ENCODE assay signal across 2 fruit fly cellular contexts in the genomic region with DNA sequence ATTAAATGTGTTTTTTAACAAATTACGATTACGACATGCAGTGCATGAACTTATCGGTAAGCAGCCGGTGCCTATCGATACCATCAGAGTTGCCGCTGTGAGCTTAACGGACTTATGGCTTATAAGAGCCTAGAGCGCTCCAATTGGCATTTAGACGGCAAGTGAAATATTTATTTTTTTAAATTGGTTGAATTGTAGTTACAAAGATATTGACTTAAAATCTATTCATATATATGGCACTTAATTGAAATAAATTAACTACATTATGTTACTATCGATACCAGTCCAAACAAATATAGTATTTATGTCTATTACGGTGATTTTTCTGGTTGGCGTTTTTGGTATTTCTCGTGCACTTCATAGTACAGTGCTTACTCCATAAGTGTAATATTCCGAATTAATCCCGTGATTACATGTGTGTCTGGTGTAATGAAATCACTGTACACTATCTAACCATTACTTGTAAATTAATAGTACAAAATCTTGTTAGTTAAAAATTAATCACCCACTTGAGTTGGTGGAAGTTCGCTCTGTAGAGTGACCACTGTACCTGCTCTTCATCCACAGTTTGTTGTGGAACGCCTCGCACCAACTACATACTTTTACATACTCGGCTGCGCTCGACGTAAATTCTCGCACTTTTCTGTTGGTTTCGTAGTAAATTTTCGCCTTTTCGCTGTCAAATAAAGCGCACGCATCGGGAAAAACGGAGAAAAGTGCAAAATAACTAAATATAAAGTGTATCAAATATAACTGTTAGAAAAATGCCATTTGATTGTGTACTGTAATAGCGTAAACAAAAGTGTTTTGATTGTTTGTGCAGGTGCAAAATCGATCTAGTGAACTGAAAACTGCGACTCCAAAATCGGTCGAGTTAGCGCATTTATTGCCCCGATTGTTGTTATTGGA.
TF ChIP-seq lines count a peak whose summit lies in the region.

A gene (minus strand): TSS at position 71 of the 909 bp plus-strand sequence.
A gene (plus strand): TSS at position 563 of the 909 bp plus-strand sequence.

TF ChIP-seq in whole organism, embryonic, 481 proteins besides CTCF, POLR2A, EP300 and RAD21 (continued from another document and continues in another):
- TF ChIP-seq CG11247 (GFP tag; IDR thresholded peaks at IDR 0.05; lab: Robert Waterston, UW) (peak; percentile 100), vvl (GFP tag; IDR thresholded peaks at IDR 0.05; lab: Robert Waterston, UW) (peak; percentile 100), H2.0 (GFP tag; IDR thresholded peaks at IDR 0.05; lab: Robert Waterston, UW) (peak; percentile 100), hbn (GFP tag; IDR thresholded peaks at IDR 0.05; lab: Robert Waterston, UW; ENCODE audit: partially characterized antibody) (peak; percentile 79), CG7963 (GFP tag; IDR thresholded peaks at IDR 0.05; lab: Robert Waterston, UW; ENCODE audit: partially characterized antibody) (peak; percentile 74; the same call in 2 of the 3 replicates), luna (GFP tag; optimal IDR thresholded peaks at IDR 0.05; lab: Kevin White, UChicago) (peak; percentile 99), HLH54F (GFP tag; optimal IDR thresholded peaks at IDR 0.05; lab: Kevin White, UChicago) (peak; percentile 100), CG8924 (tag; optimal IDR thresholded peaks at IDR 0.05; lab: Kevin White, UChicago) (peak; percentile 100), crc (GFP tag; optimal IDR thresholded peaks at IDR 0.05; lab: Kevin White, UChicago) (peak; percentile 100), CG8281 (tag; optimal IDR thresholded peaks at IDR 0.05; lab: Kevin White, UChicago) (peak; percentile 96), tio (GFP tag; optimal IDR thresholded peaks at IDR 0.05; lab: Kevin White, UChicago) (no peak), kah (GFP tag; optimal IDR thresholded peaks at IDR 0.05; lab: Kevin White, UChicago) (peak; percentile 99), CG4360 (GFP tag; IDR thresholded peaks at IDR 0.05; lab: Robert Waterston, UW) (peak; percentile 95), CG10543 (GFP tag; optimal IDR thresholded peaks at IDR 0.05; lab: Kevin White, UChicago) (peak; percentile 99), CG6175 (GFP tag; IDR thresholded peaks at IDR 0.05; lab: Robert Waterston, UW) (peak; percentile 100), slou (GFP tag; optimal IDR thresholded peaks at IDR 0.05; lab: Kevin White, UChicago) (peak; percentile 99), MESR4 (GFP tag; optimal IDR thresholded peaks at IDR 0.05; lab: Kevin White, UChicago) (peak; percentile 99), CG11398 (GFP tag; optimal IDR thresholded peaks at IDR 0.05; lab: Kevin White, UChicago) (peak; percentile 99), CG16779 (GFP tag; IDR thresholded peaks at IDR 0.05; lab: Robert Waterston, UW) (peak; percentile 100), Oaz (GFP tag; IDR thresholded peaks at IDR 0.05; lab: Robert Waterston, UW) (peak; percentile 100), Gug (GFP tag; IDR thresholded peaks at IDR 0.05; lab: Robert Waterston, UW) (peak; percentile 100), Camta (GFP tag; optimal IDR thresholded peaks at IDR 0.05; lab: Kevin White, UChicago) (peak; percentile 99), Dbx (GFP tag; IDR thresholded peaks at IDR 0.05; lab: Robert Waterston, UW) (peak; percentile 100), CG11723 (GFP tag; optimal IDR thresholded peaks at IDR 0.05; lab: Kevin White, UChicago) (peak; percentile 99), CG1647 (GFP tag; optimal IDR thresholded peaks at IDR 0.05; lab: Kevin White, UChicago) (peak; percentile 99), danr (GFP tag; IDR thresholded peaks at IDR 0.05; lab: Robert Waterston, UW) (peak; percentile 99), CG10654 (GFP tag; optimal IDR thresholded peaks at IDR 0.05; lab: Kevin White, UChicago) (peak; percentile 100), Adf1 (GFP tag; IDR thresholded peaks at IDR 0.05; lab: Robert Waterston, UW) (peak; percentile 95), sob (GFP tag; IDR thresholded peaks at IDR 0.05; lab: Robert Waterston, UW) (peak; percentile 100), Pdp1 (GFP tag; optimal IDR thresholded peaks at IDR 0.05; lab: Kevin White, UChicago) (peak; percentile 99 to 100), peb (GFP tag; IDR thresholded peaks at IDR 0.05; lab: Robert Waterston, UW) (peak; percentile 100), CG3847 (GFP tag; IDR thresholded peaks at IDR 0.05; lab: Robert Waterston, UW) (peak; percentile 100), Lhr (GFP tag; optimal IDR thresholded peaks at IDR 0.05; lab: Kevin White, UChicago) (peak; percentile 99), Doc3 (GFP tag; IDR thresholded peaks at IDR 0.05; lab: Robert Waterston, UW; ENCODE audit: partially characterized antibody) (peak; percentile 84), CG16815 (GFP tag; optimal IDR thresholded peaks at IDR 0.05; lab: Kevin White, UChicago) (peak; percentile 100), CG14710 (tag; optimal IDR thresholded peaks at IDR 0.05; lab: Kevin White, UChicago) (peak; percentile 98), CG9876 (GFP tag; optimal IDR thresholded peaks at IDR 0.05; lab: Kevin White, UChicago) (peak; percentile 99), CG7786 (GFP tag; optimal IDR thresholded peaks at IDR 0.05; lab: Kevin White, UChicago) (peak; percentile 100), BEAF-32 (GFP tag; optimal IDR thresholded peaks at IDR 0.05; lab: Kevin White, UChicago) (peak; percentile 92), lab (GFP tag; optimal IDR thresholded peaks at IDR 0.05; lab: Kevin White, UChicago) (peak; percentile 100), Fer1 (GFP tag; optimal IDR thresholded peaks at IDR 0.05; lab: Kevin White, UChicago) (peak; percentile 100), CG13894 (tag; optimal IDR thresholded peaks at IDR 0.05; lab: Kevin White, UChicago) (peak; percentile 99), Atf6 (GFP tag; IDR thresholded peaks at IDR 0.05; lab: Robert Waterston, UW) (peak; percentile 100), CG2116 (GFP tag; optimal IDR thresholded peaks at IDR 0.05; lab: Kevin White, UChicago) (peak; percentile 95), tll (GFP tag; optimal IDR thresholded peaks at IDR 0.05; lab: Kevin White, UChicago) (peak; percentile 53 to 80), insv (GFP tag; optimal IDR thresholded peaks at IDR 0.05; lab: Kevin White, UChicago) (peak; percentile 73 to 89), CG10274 (GFP tag; optimal IDR thresholded peaks at IDR 0.05; lab: Kevin White, UChicago) (peak; percentile 97), CG1603 (tag; optimal IDR thresholded peaks at IDR 0.05; lab: Kevin White, UChicago) (peak; percentile 99), Hr78 (GFP tag; optimal IDR thresholded peaks at IDR 0.05; lab: Kevin White, UChicago) (peak in 1 of 2 experiments; percentile 97), repo (GFP tag; optimal IDR thresholded peaks at IDR 0.05; lab: Kevin White, UChicago) (peak; percentile 99), CG16863 (GFP tag; optimal IDR thresholded peaks at IDR 0.05; lab: Kevin White, UChicago) (peak; percentile 100), CG12391 (tag; optimal IDR thresholded peaks at IDR 0.05; lab: Kevin White, UChicago) (peak; percentile 100), bcd (GFP tag; optimal IDR thresholded peaks at IDR 0.05; lab: Kevin White, UChicago) (peak; percentile 100), esg (GFP tag; conservative IDR thresholded peaks at IDR 0.05; lab: Robert Waterston, UW) (peak; percentile 100), CG12299 (tag; optimal IDR thresholded peaks at IDR 0.05; lab: Kevin White, UChicago) (peak; percentile 100), CG3065 (GFP tag; optimal IDR thresholded peaks at IDR 0.05; lab: Kevin White, UChicago) (peak; percentile 100), CG9817 (tag; optimal IDR thresholded peaks at IDR 0.05; lab: Kevin White, UChicago) (peak; percentile 100), CG6813 (GFP tag; optimal IDR thresholded peaks at IDR 0.05; lab: Kevin White, UChicago) (peak; percentile 100)

TF ChIP-seq in whole organism, prepupa, 60 proteins besides CTCF, POLR2A, EP300 and RAD21 (continued from another document):
- peak; percentile 100 for TF ChIP-seq CG15336 (GFP tag; IDR thresholded peaks at IDR 0.05; lab: Robert Waterston, UW)
- peak; percentile 100 for TF ChIP-seq Eip93F (GFP tag; optimal IDR thresholded peaks at IDR 0.05; lab: Kevin White, UChicago)
- peak; percentile 99 for TF ChIP-seq CG6808 (GFP tag; optimal IDR thresholded peaks at IDR 0.05; lab: Kevin White, UChicago)
- TF ChIP-seq Ets21C (GFP tag; optimal IDR thresholded peaks at IDR 0.05; lab: Kevin White, UChicago), result peak; percentile 100
- peak; percentile 98 for TF ChIP-seq Blimp-1 (GFP tag; optimal IDR thresholded peaks at IDR 0.05; lab: Kevin White, UChicago)
- peak; percentile 100 for TF ChIP-seq Sox15 (GFP tag; optimal IDR thresholded peaks at IDR 0.05; lab: Kevin White, UChicago)
- peak; percentile 100 for TF ChIP-seq Hr39 (GFP tag; optimal IDR thresholded peaks at IDR 0.05; lab: Kevin White, UChicago)
- TF ChIP-seq Gug (GFP tag; IDR thresholded peaks at IDR 0.05; lab: Robert Waterston, UW), result peak; percentile 100
- TF ChIP-seq CG11294 (GFP tag; IDR thresholded peaks at IDR 0.05; lab: Robert Waterston, UW), result peak; percentile 100
- TF ChIP-seq fkh (GFP tag; optimal IDR thresholded peaks at IDR 0.05; lab: Kevin White, UChicago), result peak; percentile 97
- TF ChIP-seq salr (GFP tag; optimal IDR thresholded peaks at IDR 0.05; lab: Kevin White, UChicago), result peak; percentile 100
- TF ChIP-seq CG6792 (GFP tag; optimal IDR thresholded peaks at IDR 0.05; lab: Kevin White, UChicago), result peak; percentile 100
- TF ChIP-seq Hr38 (GFP tag; optimal IDR thresholded peaks at IDR 0.05; lab: Kevin White, UChicago), result peak; percentile 100
- TF ChIP-seq eg (GFP tag; IDR thresholded peaks at IDR 0.05; lab: Robert Waterston, UW), result peak; percentile 100
- peak; percentile 100 for TF ChIP-seq CG32006 (GFP tag; optimal IDR thresholded peaks at IDR 0.05; lab: Kevin White, UChicago)
